Fruit fly (Drosophila melanogaster) whole organism, larva: Measurements from ENCODE around the gene CG7135.
A peak's percentile ranks its signal among the peaks of the same experiment; 100 is the strongest.

Experiments used
- noc ChIP-seq: fragments of 200-800 bp; sonication (Bioruptor generic); optimal IDR thresholded peaks from 3 replicates; lab custom pipeline; 2019; ENCODE audit warnings: missing biosample characterization, mild to moderate bottlenecking, missing genetic modification characterization, moderate library complexity

CG7135 gene

DNA sequence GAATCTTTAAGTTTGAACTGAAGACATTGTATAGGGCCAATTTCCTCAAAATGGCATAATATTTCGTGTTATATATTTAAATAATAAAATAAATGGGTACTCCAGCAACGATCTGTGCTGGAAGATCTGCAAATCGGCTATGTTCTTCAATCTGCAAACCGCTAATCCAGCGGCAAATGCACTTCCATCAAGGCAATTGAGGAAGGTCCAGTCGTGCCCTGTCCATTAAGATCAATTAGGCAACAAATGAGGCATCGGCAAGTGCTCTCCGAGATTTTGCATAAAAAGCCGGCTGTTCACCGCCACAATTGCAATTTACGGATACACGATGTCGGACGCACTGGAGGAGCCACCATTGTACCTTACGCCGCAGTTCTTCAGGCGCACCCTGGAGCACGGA is at the start of gene CG7135:
Gene CG7135, plus strand, starts transcription at position 301 of the 400 bp plus-strand sequence.
- TF ChIP-seq noc (tag; lab: Kevin White, UChicago), result no peak

DNA sequence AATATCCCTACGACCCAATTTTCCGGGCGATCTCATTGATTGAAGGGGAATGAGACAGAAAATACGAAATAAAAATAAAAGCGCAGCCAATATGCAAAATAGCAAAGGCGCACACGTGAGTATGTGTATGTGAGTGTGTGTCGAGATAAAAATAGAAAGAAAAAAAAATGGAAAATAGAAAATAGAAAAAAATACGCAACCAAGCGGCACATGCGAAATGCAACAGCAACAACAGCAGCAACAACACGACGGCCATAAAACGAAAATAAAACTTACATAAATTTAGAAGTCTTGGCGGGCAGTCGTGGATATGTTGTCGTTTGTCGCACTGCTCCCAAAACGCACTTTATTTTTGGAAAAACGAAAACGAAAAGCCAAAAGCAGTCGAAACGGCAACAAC is 46.3 kb upstream of the CG7135 start:
- no peak for TF ChIP-seq noc (tag; lab: Kevin White, UChicago)

DNA sequence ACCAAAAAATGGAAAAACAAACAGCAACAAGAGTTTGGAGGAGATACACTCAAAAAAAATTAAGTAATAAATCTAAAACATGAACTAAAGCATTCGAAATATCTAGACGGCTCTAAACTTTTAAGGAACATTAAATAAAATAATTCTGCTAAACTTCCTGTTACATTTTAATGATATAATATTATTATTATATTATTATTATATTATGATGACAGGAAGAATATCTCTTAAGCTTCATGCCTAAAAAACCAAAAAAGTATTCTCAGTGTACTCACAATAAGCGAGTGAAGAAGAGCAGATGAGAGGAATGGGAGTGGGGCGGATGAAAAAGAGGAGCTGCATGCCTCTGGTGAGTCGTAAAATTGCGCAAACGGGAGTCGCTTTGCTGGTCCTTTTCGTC is 45.3 kb upstream of the CG7135 start:
- TF ChIP-seq noc (tag; lab: Kevin White, UChicago), result no peak

DNA sequence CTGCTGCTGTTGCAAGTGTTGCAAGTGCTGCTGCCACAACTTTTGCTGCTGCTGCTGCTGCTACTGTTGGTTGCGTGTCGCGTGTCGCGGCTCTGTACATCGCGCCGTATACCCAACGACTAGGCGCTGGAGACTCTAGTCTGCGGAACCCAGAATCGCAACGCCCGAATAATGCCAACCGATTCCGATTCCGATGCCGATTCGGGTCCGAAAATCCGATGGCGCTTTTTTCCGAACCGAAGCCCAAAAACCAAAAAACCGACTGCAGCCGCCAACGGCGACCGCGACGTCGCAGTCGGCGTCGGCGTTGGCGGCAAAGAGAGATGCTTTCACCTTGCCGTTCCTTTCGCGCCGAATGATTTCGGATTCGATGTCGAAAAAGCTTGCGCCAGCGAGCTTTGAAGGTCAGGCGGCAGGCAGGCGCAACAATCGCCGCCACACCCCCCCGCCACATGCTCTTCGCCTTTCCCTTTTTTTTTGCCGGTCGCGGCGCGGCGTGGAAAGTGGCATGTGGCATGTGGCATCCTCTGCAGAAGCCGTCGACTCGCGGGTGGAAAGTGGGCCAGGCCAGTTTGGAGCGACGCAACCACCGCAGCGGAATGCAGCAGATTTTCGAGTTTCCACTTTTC is 40.2 kb upstream of the CG7135 start, which contains the start of gene Sh:
Gene Sh, minus strand, starts transcription at position 104 of the 629 bp plus-strand sequence.
- no peak for TF ChIP-seq noc (tag; lab: Kevin White, UChicago)

DNA sequence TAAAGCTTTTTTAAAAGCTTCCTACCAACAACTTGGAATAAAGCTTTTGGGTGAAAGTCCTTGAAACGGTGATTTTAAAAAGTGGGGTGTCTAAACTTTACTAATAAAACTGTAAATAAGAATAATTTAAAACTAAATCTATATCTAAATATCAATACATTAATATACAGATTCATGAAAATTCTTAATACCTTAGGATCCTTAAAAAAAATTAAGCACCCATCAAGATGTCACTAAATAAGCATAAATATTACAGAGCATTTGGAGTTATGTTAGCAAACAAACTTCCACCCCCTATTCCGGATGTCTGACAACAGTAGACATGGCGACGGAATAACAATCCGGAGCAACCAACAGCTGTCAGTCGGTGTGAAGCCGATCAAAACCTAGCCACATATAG is 39.3 kb upstream of the CG7135 start, which contains the start of gene Dhc16F:
Gene Dhc16F, plus strand, starts transcription at position 301 of the 400 bp plus-strand sequence.
- no peak for TF ChIP-seq noc (tag; lab: Kevin White, UChicago)

DNA sequence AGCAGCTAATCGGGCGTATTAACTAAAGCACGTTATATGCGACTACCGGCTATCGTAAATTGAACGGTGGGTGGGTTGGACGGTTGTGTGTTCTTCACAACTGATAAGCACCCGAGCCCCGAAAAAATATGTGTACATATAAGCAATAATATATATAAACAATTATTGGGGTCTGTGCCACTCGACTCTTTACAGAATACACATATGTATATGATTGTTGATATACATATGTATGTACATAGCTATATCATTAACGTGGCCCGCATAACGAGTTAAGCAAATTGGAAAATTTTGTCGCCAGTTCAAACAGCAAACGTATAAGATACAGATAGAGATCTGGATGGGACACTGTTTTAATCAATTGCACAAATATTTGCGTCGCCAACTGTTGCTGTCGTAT is 20.8 kb upstream of the CG7135 start:
- no peak for TF ChIP-seq noc (tag; lab: Kevin White, UChicago)

DNA sequence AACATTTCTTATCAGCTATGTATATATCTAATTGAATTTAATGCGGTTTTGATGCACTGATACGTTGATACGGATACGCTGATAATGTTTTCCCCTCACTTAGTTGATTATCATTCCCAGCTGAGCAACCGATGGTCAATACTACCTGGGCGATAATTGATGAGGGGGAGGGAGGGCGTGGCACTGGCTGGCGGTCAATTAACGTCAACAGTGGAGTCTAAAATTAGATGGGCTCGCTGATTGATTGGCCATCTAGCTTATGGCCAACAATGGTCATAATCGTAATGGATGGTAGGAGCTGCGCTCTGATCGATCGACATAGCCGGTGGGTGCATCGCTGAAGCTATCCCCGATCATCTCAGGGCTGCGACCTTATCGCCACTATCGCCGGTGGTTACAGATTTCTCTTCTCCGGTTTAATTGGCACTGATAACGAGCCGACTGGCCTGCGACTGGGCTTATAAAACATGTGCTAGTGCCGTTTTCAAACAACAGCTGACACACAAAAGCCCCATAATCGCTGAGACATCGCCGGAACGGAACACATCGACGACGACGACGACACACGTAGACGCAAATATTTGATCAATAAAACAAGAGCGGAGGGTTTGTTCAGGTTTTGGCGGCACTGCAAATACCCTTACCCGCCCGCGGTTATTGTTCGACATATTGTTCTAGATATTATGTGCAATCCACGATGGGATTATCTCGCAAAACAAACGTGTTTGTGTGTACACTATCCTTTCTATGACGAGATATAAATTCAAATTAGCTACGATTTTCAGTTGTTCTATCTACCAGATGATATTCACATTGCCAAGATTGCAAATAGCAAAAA is 19.7 kb upstream of the CG7135 start:
- TF ChIP-seq noc (tag; lab: Kevin White, UChicago), result no peak

DNA sequence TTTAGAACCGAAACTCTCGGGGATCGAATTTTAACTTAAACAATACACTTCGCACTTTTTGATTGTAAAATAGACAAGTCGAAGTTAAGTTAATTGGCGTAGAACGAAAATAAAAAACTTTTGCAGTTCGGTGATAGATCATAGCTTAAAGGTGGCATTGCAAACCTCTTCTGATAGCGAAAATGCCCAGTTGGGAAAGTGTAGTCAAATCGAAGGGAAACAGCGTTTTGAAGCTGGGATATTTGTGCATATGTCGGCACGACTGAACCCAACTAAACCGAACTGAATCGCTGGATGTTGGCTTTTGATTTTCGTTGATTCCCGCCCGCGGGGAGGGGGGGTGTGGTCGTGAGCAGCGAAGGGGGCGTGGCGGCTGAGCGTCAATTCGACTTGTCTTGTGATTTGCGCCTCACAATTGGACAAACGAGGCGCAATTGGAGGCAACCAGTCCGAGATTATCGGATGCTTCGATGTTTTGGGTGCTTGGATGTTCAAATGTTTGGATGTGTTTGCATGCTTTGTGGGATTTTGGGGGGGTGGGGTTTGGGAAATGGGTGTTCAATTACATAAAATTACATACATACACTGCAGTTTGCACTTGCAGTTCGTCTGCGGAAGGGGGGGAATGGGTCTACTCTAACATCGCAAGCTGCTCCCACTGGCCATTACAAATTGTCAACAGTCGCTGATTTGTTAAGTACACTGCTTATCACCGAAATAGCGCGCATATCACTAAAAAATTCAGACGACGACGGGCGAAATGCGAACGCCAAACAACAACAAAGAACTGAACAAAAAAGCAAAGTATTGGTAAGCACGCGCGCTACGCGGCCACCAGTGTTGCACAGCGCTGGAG is 18.6 kb upstream of the CG7135 start:
- no peak for TF ChIP-seq noc (tag; lab: Kevin White, UChicago)

DNA sequence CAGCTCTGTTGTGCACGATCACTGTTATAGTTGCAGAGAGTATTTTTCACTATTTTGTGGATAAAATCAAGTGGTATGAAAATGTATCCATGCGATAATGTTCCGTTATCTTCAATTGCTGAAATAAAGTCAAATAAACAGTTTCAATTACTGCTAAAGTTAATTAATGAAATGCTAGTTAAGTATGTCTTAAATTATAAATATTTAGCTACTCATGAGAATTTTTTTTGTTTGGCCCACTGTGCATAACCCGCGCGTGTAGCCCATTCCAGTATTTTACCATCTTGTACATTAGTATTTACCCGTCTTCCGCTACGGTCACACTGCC is 18.0 kb upstream of the CG7135 start, which contains the start of gene Ada3:
Gene Ada3, plus strand, starts transcription at position 292 of the 328 bp plus-strand sequence.
- peak; percentile 84 for TF ChIP-seq noc (tag; lab: Kevin White, UChicago)

DNA sequence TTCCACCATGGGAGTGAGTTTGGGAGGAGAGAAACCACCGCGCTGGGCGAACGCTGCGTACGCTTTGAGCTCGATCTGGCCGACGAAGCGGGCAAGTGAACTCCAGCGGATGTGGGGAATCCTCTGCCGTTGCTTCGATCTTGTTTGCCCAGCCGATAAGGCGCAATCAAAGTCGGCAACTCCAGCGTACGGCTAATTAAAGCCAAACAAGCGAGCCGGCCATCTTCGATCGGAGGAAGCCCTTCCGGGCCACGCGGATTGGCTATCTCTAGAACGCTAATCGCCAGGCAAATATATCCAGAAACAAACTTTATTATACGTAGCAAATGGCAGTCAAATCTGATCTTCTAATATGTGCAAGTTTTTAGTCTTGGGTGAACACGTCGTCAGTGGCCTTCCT is 15.0 kb upstream of the CG7135 start, which contains the start of gene CG7536:
Gene CG7536, minus strand, starts transcription at position 101 of the 400 bp plus-strand sequence.
- no peak for TF ChIP-seq noc (tag; lab: Kevin White, UChicago)

DNA sequence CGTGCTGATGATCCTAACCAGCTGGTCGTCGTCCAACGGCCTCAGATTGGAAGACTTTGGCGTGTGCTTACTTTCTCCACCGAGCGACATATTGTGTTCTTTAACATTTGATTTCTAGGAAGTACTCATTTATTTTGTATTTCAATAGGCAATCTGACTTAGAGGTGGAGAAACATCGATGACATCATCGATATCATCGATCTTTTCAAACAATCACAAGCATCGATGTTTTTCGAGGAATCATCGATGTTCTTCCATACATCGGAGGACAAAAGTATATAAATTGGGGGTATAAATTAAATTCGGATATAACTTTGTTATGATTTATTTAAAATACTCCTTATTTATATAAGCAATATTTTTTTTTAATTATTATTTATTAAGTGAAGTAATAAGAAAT is 13.1 kb upstream of the CG7135 start, which contains the start of gene Swt1:
Gene Swt1, minus strand, starts transcription at position 177 of the 400 bp plus-strand sequence.
- TF ChIP-seq noc (tag; lab: Kevin White, UChicago), result no peak

DNA sequence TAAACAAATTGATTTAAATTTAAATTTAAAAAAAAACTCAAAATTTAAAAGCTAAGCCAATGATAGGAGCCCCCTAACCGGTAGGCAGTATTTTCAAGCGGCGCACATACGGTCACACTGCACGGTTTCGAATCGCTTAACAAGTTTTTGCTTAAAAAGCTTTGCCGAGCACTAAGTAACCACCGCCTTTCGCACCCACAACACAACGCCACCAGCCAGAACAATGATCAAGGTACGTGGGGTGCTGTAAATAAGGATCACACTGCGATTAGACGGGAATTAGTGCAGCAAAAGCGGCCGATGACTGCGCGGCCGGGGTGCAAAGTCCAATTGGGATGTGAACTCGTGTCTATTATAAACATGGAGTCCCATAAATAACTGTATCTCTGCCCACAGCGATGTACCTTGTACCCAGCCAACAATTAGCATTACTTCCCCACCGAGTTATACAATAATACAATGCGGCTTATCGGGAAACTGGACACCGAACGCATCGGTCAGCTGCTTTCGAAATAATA is 12.2 kb upstream of the CG7135 start, which contains the start of gene scu:
Gene scu, plus strand, starts transcription at position 101 of the 518 bp plus-strand sequence.
- TF ChIP-seq noc (tag; lab: Kevin White, UChicago), result peak; percentile 29

DNA sequence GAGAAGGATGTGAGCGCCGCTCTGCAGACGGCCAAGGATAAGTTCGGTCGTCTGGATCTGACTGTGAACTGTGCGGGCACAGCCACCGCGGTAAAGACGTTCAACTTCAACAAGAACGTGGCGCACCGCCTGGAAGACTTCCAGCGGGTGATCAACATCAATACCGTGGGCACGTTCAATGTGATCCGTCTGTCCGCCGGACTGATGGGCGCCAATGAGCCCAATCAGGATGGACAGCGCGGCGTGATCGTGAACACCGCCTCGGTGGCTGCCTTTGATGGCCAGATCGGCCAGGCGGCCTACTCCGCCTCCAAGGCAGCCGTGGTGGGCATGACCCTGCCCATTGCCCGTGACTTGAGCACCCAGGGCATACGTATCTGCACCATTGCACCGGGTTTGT is 11.3 kb upstream of the CG7135 start:
- TF ChIP-seq noc (tag; lab: Kevin White, UChicago), result no peak

DNA sequence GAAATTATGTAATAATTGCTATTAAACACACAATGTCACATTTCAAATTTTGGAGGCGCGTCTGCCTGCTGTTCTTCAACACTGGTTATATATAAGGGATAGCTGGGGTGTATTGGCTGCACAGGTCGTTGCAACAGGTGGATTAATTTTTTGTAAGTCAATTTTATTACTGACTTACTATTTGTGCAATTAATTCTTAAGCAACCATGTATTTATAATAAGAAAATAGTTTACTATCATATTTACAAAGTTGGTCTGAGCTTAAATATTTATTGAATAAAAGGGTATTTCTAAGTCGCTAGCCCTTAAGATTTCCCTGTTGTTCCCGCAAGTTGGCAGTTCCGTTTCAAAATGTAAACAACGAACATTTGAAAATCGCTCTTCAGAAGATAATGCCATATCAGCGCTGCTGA is 10.6 kb upstream of the CG7135 start, which contains the start of gene RhoGAP16F:
Gene RhoGAP16F, plus strand, starts transcription at position 336 of the 413 bp plus-strand sequence.
- peak; percentile 81 for TF ChIP-seq noc (tag; lab: Kevin White, UChicago)

DNA sequence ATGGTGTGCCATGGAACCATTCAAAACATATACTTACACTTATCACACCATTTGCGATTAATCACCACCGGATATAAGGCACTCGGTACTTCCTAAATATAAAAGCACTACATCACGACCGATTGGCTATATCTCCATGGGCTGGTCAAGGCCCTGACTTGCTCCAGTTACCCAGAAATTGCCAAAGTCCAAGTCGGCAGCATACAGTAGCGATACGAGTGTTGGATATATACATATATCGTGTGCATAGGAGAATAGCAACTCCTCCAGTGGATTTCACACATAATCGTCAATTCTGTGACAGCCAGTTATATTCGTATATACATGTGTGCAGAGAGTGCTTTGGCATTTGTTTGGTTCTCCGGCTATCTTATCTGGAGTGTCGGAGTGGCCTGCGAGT is 9.3 kb upstream of the CG7135 start:
- no peak for TF ChIP-seq noc (tag; lab: Kevin White, UChicago)
